Worm (Caenorhabditis elegans): Measurements from ENCODE around the gene fbxa-171.

Gene fbxa-171

ce11 chrV:17538279-17538896 lies 27.4 kb downstream of the fbxa-171 start, which contains the start of gene C18D4.6:
Gene C18D4.6, minus strand, starts transcription at chrV:17538375.
- TF ChIP-seq nfya-2 (GFP tag; IDR thresholded peaks at IDR 0.05): no peak
- no peak for TF ChIP-seq let-526 (GFP tag; IDR thresholded peaks at IDR 0.05)
- TF ChIP-seq Y67H2A.10 (GFP tag; conservative IDR thresholded peaks at IDR 0.05): no peak
- no peak for TF ChIP-seq Y53F4B.3 (GFP tag; IDR thresholded peaks at IDR 0.05)
- no peak for TF ChIP-seq F39B2.1 (GFP tag; IDR thresholded peaks at IDR 0.05)
- TF ChIP-seq lin-35 (GFP tag; optimal IDR thresholded peaks at IDR 0.05): peak in 1 of 3 experiments; percentile 22
- TF ChIP-seq Y79H2A.3 (GFP tag; conservative IDR thresholded peaks at IDR 0.05): no peak
- TF ChIP-seq attf-3 (GFP tag; conservative IDR thresholded peaks at IDR 0.05): peak; percentile 79
- no peak for TF ChIP-seq ets-4 (GFP tag; optimal IDR thresholded peaks at IDR 0.05)
- TF ChIP-seq F33H1.4 (GFP tag; IDR thresholded peaks at IDR 0.05): no peak
- peak; percentile 91 for TF ChIP-seq hmg-1.2 (GFP tag; IDR thresholded peaks at IDR 0.05)
- no peak for TF ChIP-seq unc-62 (GFP tag; optimal IDR thresholded peaks at IDR 0.05)
- no peak for TF ChIP-seq B0336.3 (GFP tag; IDR thresholded peaks at IDR 0.05)
- TF ChIP-seq attf-6 (GFP tag; IDR thresholded peaks at IDR 0.05): no peak
- no peak for TF ChIP-seq chd-7 (tag; optimal IDR thresholded peaks at IDR 0.05)

- TF ChIP-seq snpc-1.1 (tag; optimal IDR thresholded peaks at IDR 0.05; ENCODE audit: insufficient read depth) (no peak), let-607 (tag; optimal IDR thresholded peaks at IDR 0.05) (no peak), attf-3 (GFP tag; conservative IDR thresholded peaks at IDR 0.05) (no peak), nfya-1 (tag; optimal IDR thresholded peaks at IDR 0.05; ENCODE audit: borderline replicate concordance, insufficient read depth) (no peak), F57C9.4 (tag; optimal IDR thresholded peaks at IDR 0.05) (no peak), hmg-20 (GFP tag; IDR thresholded peaks at IDR 0.05) (no peak), sea-2 (GFP tag; IDR thresholded peaks at IDR 0.05) (no peak), die-1 (tag; optimal IDR thresholded peaks at IDR 0.05) (no peak), ztf-25 (GFP tag; IDR thresholded peaks at IDR 0.05) (no peak), akir-1 (GFP tag; optimal IDR thresholded peaks at IDR 0.05) (no peak), unc-62 (GFP tag; optimal IDR thresholded peaks at IDR 0.05) (no peak), F39B2.1 (GFP tag; IDR thresholded peaks at IDR 0.05) (no peak), F55B11.4 (tag; optimal IDR thresholded peaks at IDR 0.05; ENCODE audit: borderline replicate concordance, insufficient read depth) (no peak), attf-5 (GFP tag; optimal IDR thresholded peaks at IDR 0.05) (no peak)
Observed at ce11 chrV:17533200-17533599, 32.6 kb downstream of the fbxa-171 start.

ce11 chrV:17532686-17533085 lies 33.1 kb downstream of the fbxa-171 start, which contains the start of gene C18D4.3:
Gene C18D4.3, minus strand, starts transcription at chrV:17532786.
- TF ChIP-seq hsf-1 (GFP tag; IDR thresholded peaks at IDR 0.05) (no peak), C17E4.6 (GFP tag; IDR thresholded peaks at IDR 0.05) (no peak), nfya-1 (tag; optimal IDR thresholded peaks at IDR 0.05; ENCODE audit: borderline replicate concordance, insufficient read depth) (no peak), ekl-4 (GFP tag; IDR thresholded peaks at IDR 0.05) (no peak), cebp-1 (GFP tag; IDR thresholded peaks at IDR 0.05) (no peak), cebp-1 (tag; optimal IDR thresholded peaks at IDR 0.05) (no peak)

DNA sequence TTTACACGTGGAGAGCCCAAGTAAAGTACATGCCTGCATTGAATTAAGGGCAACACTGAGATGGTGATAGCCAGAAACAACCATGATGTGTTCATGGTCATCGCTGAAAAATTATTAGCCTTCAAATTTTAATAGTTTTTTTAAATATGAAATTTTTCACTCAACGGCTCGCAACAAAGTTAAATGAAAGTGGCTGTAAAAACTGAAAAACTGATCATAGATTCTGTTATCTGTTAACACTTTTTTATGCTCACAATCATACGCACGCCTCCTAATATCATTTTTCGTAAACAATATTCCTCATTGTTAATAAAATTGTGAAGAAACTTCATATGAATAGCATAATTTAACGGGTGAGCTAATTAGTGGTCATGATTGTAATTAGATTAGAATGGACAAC lies 34.4 kb downstream of the fbxa-171 start, which contains the start of gene C18D4.4:
C18D4.4 (minus strand) TSS at position 101 of the 400 bp plus-strand sequence.
- TF ChIP-seq F22D6.2 (tag; optimal IDR thresholded peaks at IDR 0.05) (no peak), T26A5.8 (tag; optimal IDR thresholded peaks at IDR 0.05) (no peak), ztf-25 (GFP tag; IDR thresholded peaks at IDR 0.05) (no peak), unc-62 (GFP tag; optimal IDR thresholded peaks at IDR 0.05) (no peak), ceh-91 (GFP tag; IDR thresholded peaks at IDR 0.05) (no peak), Y56A3A.18 (GFP tag; IDR thresholded peaks at IDR 0.05) (no peak), hrde-1 (tag; optimal IDR thresholded peaks at IDR 0.05; ENCODE audit: borderline replicate concordance) (no peak), egl-18 (GFP tag; IDR thresholded peaks at IDR 0.05) (no peak), hlh-26 (GFP tag; conservative IDR thresholded peaks at IDR 0.05) (no peak), madf-8 (GFP tag; conservative IDR thresholded peaks at IDR 0.05) (no peak)
